Fruit fly (Drosophila melanogaster) ovary, adult (tissue): ENCODE data around the gene CG14556.

Experiments used
- CG17801 ChIP-seq: fragments of 200-800 bp; optimal IDR thresholded peaks from 2 replicates; lab custom pipeline; 2019; ENCODE audit warnings: missing biosample characterization, mild to moderate bottlenecking, missing genetic modification characterization, moderate library complexity; ENCODE audit not compliant: partially characterized antibody

The CG14556 gene

dm6 chr3R:26125838-26126709, at the start of gene CG14556:
TSS of gene CG14556 (plus strand) at chr3R:26126659.
- peak; percentile 34 for TF ChIP-seq CG17801 (GFP tag; lab: Kevin White, UChicago)

- no peak for TF ChIP-seq CG17801 (GFP tag; lab: Kevin White, UChicago)
Measured at dm6 chr3R:26081380-26081991, 45.0 kb upstream of the CG14556 start.

- TF ChIP-seq CG17801 (GFP tag; lab: Kevin White, UChicago), result no peak
Measured at dm6 chr3R:26095551-26095950, 30.9 kb upstream of the CG14556 start.

- no peak for TF ChIP-seq CG17801 (GFP tag; lab: Kevin White, UChicago)
Measured at dm6 chr3R:26096192-26096591, 30.3 kb upstream of the CG14556 start.

- no peak for TF ChIP-seq CG17801 (GFP tag; lab: Kevin White, UChicago)
Measured at dm6 chr3R:26098502-26099210, 27.8 kb upstream of the CG14556 start, which contains the start of gene dysf. TSS of gene dysf (minus strand) at chr3R:26098711.

dm6 chr3R:26099238-26099637, 27.2 kb upstream of the CG14556 start:
- no peak for TF ChIP-seq CG17801 (GFP tag; lab: Kevin White, UChicago)

dm6 chr3R:26103440-26103839, 23.0 kb upstream of the CG14556 start:
- TF ChIP-seq CG17801 (GFP tag; lab: Kevin White, UChicago), result no peak

- peak; percentile 53 for TF ChIP-seq CG17801 (GFP tag; lab: Kevin White, UChicago)
Measured at dm6 chr3R:26104302-26105140, 21.9 kb upstream of the CG14556 start.

- no peak for TF ChIP-seq CG17801 (GFP tag; lab: Kevin White, UChicago)
Measured at dm6 chr3R:26105141-26105403, 21.4 kb upstream of the CG14556 start.

dm6 chr3R:26105407-26105806, 21.1 kb upstream of the CG14556 start:
- no peak for TF ChIP-seq CG17801 (GFP tag; lab: Kevin White, UChicago)

- no peak for TF ChIP-seq CG17801 (GFP tag; lab: Kevin White, UChicago)
Measured at dm6 chr3R:26105924-26106494, 20.4 kb upstream of the CG14556 start.

dm6 chr3R:26106595-26107152, 19.8 kb upstream of the CG14556 start, which contains the start of gene Cipc:
TSS of gene Cipc (plus strand) at chr3R:26106868.
- peak; percentile 79 for TF ChIP-seq CG17801 (GFP tag; lab: Kevin White, UChicago)

dm6 chr3R:26108424-26108823, 18.0 kb upstream of the CG14556 start:
- TF ChIP-seq CG17801 (GFP tag; lab: Kevin White, UChicago), result no peak
